Worm (Caenorhabditis elegans): Measurements from ENCODE around the gene Y56A3A.31.

Y56A3A.31 gene

DNA sequence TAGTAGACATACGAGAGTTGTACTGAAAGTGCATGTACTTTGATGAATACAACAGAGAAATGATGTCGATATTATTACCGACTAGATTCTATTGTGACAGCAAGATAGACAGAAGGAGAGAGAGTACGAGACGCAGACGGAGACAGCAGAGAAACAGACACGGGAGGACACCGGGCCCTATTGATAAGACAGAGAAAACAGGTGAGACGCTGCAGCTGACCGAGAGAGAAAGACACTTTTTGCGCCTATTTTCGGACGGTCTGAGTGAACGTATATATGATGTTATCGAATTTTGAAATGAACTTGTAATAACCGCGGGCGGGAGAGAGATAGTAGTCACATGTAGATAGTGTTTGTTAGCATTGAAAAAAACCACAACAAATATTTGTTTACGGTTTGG lies 29.0 kb downstream of the Y56A3A.31 start:
- TF ChIP-seq tbx-11 (GFP tag; IDR thresholded peaks at IDR 0.05) = no peak
- TF ChIP-seq pes-1 (GFP tag; IDR thresholded peaks at IDR 0.05) = no peak
- TF ChIP-seq tbx-37 (GFP tag; conservative IDR thresholded peaks at IDR 0.05) = no peak
- TF ChIP-seq ama-1 (optimal IDR thresholded peaks at IDR 0.05) = no peak
- TF ChIP-seq sea-1 (GFP tag; conservative IDR thresholded peaks at IDR 0.05) = no peak
- TF ChIP-seq B0310.2 (tag; optimal IDR thresholded peaks at IDR 0.05) = no peak
- no peak for TF ChIP-seq hmg-4 (GFP tag; optimal IDR thresholded peaks at IDR 0.05)
- TF ChIP-seq tra-4 (tag; optimal IDR thresholded peaks at IDR 0.05) = no peak
- no peak for TF ChIP-seq ceh-36 (tag; optimal IDR thresholded peaks at IDR 0.05)
- TF ChIP-seq aly-1 (tag; optimal IDR thresholded peaks at IDR 0.05) = no peak
- no peak for TF ChIP-seq flt-1 (GFP tag; IDR thresholded peaks at IDR 0.05)
- no peak for TF ChIP-seq ceh-13 (GFP tag; optimal IDR thresholded peaks at IDR 0.05)
- no peak for TF ChIP-seq hnd-1 (tag; optimal IDR thresholded peaks at IDR 0.05)
- no peak for TF ChIP-seq hmbx-1 (tag; optimal IDR thresholded peaks at IDR 0.05)
- TF ChIP-seq ets-7 (tag; optimal IDR thresholded peaks at IDR 0.05) = no peak
- TF ChIP-seq scrt-1 (GFP tag; IDR thresholded peaks at IDR 0.05) = no peak
- TF ChIP-seq F13C5.2 (tag; optimal IDR thresholded peaks at IDR 0.05) = no peak

DNA sequence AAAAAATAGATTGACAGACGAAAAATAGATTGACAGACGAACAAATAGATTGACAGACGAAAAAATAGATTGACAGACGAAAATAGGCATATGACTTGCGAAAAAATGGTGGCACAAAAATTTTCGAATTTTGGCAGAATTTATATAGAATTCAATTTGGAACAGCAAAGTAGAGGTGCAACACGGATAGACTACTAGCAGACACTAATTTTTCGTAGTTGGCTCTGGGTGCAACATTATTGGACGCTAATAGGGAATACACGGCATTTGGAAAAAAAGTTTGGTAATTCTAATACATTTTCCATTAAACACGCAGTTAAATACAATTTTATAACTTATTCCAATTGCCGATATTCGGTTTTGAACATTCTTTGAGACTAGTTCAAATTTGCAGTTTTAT lies 35.0 kb downstream of the Y56A3A.31 start:
- TF ChIP-seq sea-1 (GFP tag; conservative IDR thresholded peaks at IDR 0.05) = no peak
- no peak for TF ChIP-seq pes-1 (GFP tag; IDR thresholded peaks at IDR 0.05)
- TF ChIP-seq scrt-1 (GFP tag; IDR thresholded peaks at IDR 0.05) = no peak
- no peak for TF ChIP-seq tra-4 (tag; optimal IDR thresholded peaks at IDR 0.05)
- no peak for TF ChIP-seq ets-7 (tag; optimal IDR thresholded peaks at IDR 0.05)
- no peak for TF ChIP-seq hmg-4 (GFP tag; optimal IDR thresholded peaks at IDR 0.05)
- TF ChIP-seq hnd-1 (tag; optimal IDR thresholded peaks at IDR 0.05) = no peak
- TF ChIP-seq tbx-37 (GFP tag; conservative IDR thresholded peaks at IDR 0.05) = no peak
- TF ChIP-seq ceh-13 (GFP tag; optimal IDR thresholded peaks at IDR 0.05) = no peak
- no peak for TF ChIP-seq aly-1 (tag; optimal IDR thresholded peaks at IDR 0.05)

ce11 chrIII:12009764-12010163 lies 35.5 kb downstream of the Y56A3A.31 start:
- TF ChIP-seq pes-1 (GFP tag; IDR thresholded peaks at IDR 0.05) (no peak), ama-1 (optimal IDR thresholded peaks at IDR 0.05) (no peak), tbx-11 (GFP tag; IDR thresholded peaks at IDR 0.05) (no peak), aly-1 (tag; optimal IDR thresholded peaks at IDR 0.05) (no peak), ceh-13 (GFP tag; optimal IDR thresholded peaks at IDR 0.05) (no peak), sea-1 (GFP tag; conservative IDR thresholded peaks at IDR 0.05) (no peak), hmg-4 (GFP tag; optimal IDR thresholded peaks at IDR 0.05) (no peak), ceh-36 (tag; optimal IDR thresholded peaks at IDR 0.05) (no peak), hmbx-1 (tag; optimal IDR thresholded peaks at IDR 0.05) (no peak), F13C5.2 (tag; optimal IDR thresholded peaks at IDR 0.05) (no peak), tbx-37 (GFP tag; conservative IDR thresholded peaks at IDR 0.05) (no peak)

ce11 chrIII:12013054-12013453 lies 38.8 kb downstream of the Y56A3A.31 start:
- no peak for TF ChIP-seq B0310.2 (tag; optimal IDR thresholded peaks at IDR 0.05)
- TF ChIP-seq pes-1 (GFP tag; IDR thresholded peaks at IDR 0.05) = no peak
- TF ChIP-seq tbx-11 (GFP tag; IDR thresholded peaks at IDR 0.05) = no peak
- TF ChIP-seq scrt-1 (GFP tag; IDR thresholded peaks at IDR 0.05) = no peak
- TF ChIP-seq aly-1 (tag; optimal IDR thresholded peaks at IDR 0.05) = no peak
- TF ChIP-seq ceh-36 (tag; optimal IDR thresholded peaks at IDR 0.05) = no peak
- no peak for TF ChIP-seq ceh-13 (GFP tag; optimal IDR thresholded peaks at IDR 0.05)
- TF ChIP-seq tbx-37 (GFP tag; conservative IDR thresholded peaks at IDR 0.05) = no peak

ce11 chrIII:12013718-12014117 lies 39.4 kb downstream of the Y56A3A.31 start:
- TF ChIP-seq tra-4 (tag; optimal IDR thresholded peaks at IDR 0.05) (no peak), tbx-11 (GFP tag; IDR thresholded peaks at IDR 0.05) (no peak), flt-1 (GFP tag; IDR thresholded peaks at IDR 0.05) (no peak), F13C5.2 (tag; optimal IDR thresholded peaks at IDR 0.05) (no peak), scrt-1 (GFP tag; IDR thresholded peaks at IDR 0.05) (no peak), hmbx-1 (tag; optimal IDR thresholded peaks at IDR 0.05) (no peak), ets-7 (tag; optimal IDR thresholded peaks at IDR 0.05) (no peak), pes-1 (GFP tag; IDR thresholded peaks at IDR 0.05) (no peak), ceh-36 (tag; optimal IDR thresholded peaks at IDR 0.05) (no peak), B0310.2 (tag; optimal IDR thresholded peaks at IDR 0.05) (no peak), ceh-13 (GFP tag; optimal IDR thresholded peaks at IDR 0.05) (no peak), hmg-4 (GFP tag; optimal IDR thresholded peaks at IDR 0.05) (no peak), tbx-37 (GFP tag; conservative IDR thresholded peaks at IDR 0.05) (no peak), ama-1 (optimal IDR thresholded peaks at IDR 0.05) (no peak), aly-1 (tag; optimal IDR thresholded peaks at IDR 0.05) (no peak), sea-1 (GFP tag; conservative IDR thresholded peaks at IDR 0.05) (no peak), hnd-1 (tag; optimal IDR thresholded peaks at IDR 0.05) (no peak)

ce11 chrIII:12014503-12014902 lies 40.2 kb downstream of the Y56A3A.31 start:
- no peak for TF ChIP-seq B0310.2 (tag; optimal IDR thresholded peaks at IDR 0.05)
- no peak for TF ChIP-seq tbx-37 (GFP tag; conservative IDR thresholded peaks at IDR 0.05)
- TF ChIP-seq sea-1 (GFP tag; conservative IDR thresholded peaks at IDR 0.05) = no peak
- TF ChIP-seq pes-1 (GFP tag; IDR thresholded peaks at IDR 0.05) = no peak
- no peak for TF ChIP-seq aly-1 (tag; optimal IDR thresholded peaks at IDR 0.05)
- TF ChIP-seq hmbx-1 (tag; optimal IDR thresholded peaks at IDR 0.05) = no peak
- TF ChIP-seq hmg-4 (GFP tag; optimal IDR thresholded peaks at IDR 0.05) = no peak
- TF ChIP-seq tbx-11 (GFP tag; IDR thresholded peaks at IDR 0.05) = no peak
- no peak for TF ChIP-seq flt-1 (GFP tag; IDR thresholded peaks at IDR 0.05)
- TF ChIP-seq tra-4 (tag; optimal IDR thresholded peaks at IDR 0.05) = no peak
- no peak for TF ChIP-seq ama-1 (optimal IDR thresholded peaks at IDR 0.05)
- no peak for TF ChIP-seq F13C5.2 (tag; optimal IDR thresholded peaks at IDR 0.05)
- no peak for TF ChIP-seq ceh-36 (tag; optimal IDR thresholded peaks at IDR 0.05)
- no peak for TF ChIP-seq hnd-1 (tag; optimal IDR thresholded peaks at IDR 0.05)

ce11 chrIII:12015183-12015582 lies 40.9 kb downstream of the Y56A3A.31 start:
- TF ChIP-seq ceh-13 (GFP tag; optimal IDR thresholded peaks at IDR 0.05) (no peak), ceh-36 (tag; optimal IDR thresholded peaks at IDR 0.05) (peak; percentile 89)

ce11 chrIII:12015611-12016010 lies 41.3 kb downstream of the Y56A3A.31 start:
- TF ChIP-seq F13C5.2 (tag; optimal IDR thresholded peaks at IDR 0.05) = no peak
- TF ChIP-seq tbx-11 (GFP tag; IDR thresholded peaks at IDR 0.05) = no peak
- no peak for TF ChIP-seq aly-1 (tag; optimal IDR thresholded peaks at IDR 0.05)
- no peak for TF ChIP-seq pes-1 (GFP tag; IDR thresholded peaks at IDR 0.05)

All from whole organism, early embryonic.